Fruit fly (Drosophila melanogaster) whole organism: ENCODE data around the gene kibra.
A peak's percentile ranks its signal among the peaks of the same experiment; 100 is the strongest.

Experiments
- CG8478 ChIP-seq: fragments of >200 bp; optimal IDR thresholded peaks from 2 replicates; lab custom pipeline; 2018; ENCODE audit warnings: inconsistent platforms
- Dll ChIP-seq: fragments of >200 bp; optimal IDR thresholded peaks from 2 replicates; lab custom pipeline; 2017
- EcR ChIP-seq, 2 experiments: fragments of >200 bp; optimal IDR thresholded peaks; 2 replicates each; lab custom pipeline; 2017; ENCODE audit warnings: missing biosample characterization in 2 of 2, missing genetic modification characterization in 2 of 2, missing genetic modification reagents in 2 of 2
- pan ChIP-seq: fragments of >200 bp; optimal IDR thresholded peaks from 2 replicates; lab custom pipeline; 2017
- psq ChIP-seq: fragments of >200 bp; optimal IDR thresholded peaks from 2 replicates; lab custom pipeline; 2017
- usp ChIP-seq: fragments of >200 bp; optimal IDR thresholded peaks from 2 replicates; lab custom pipeline; 2017; ENCODE audit warnings: missing biosample characterization, missing genetic modification characterization, mixed read lengths

The kibra gene

dm6 chr3R:14729686-14730493 lies 5.8 kb upstream of the kibra start:
- TF ChIP-seq psq, result no peak
- no peak for TF ChIP-seq EcR (GFP tag; optimal IDR thresholded peaks at IDR 0.05; lab: Kevin White, UChicago)

- no peak for TF ChIP-seq pan (lab: Kevin White, UChicago)
- no peak for TF ChIP-seq CG8478 (lab: Kevin White, UChicago)
- no peak for TF ChIP-seq EcR (GFP tag; optimal IDR thresholded peaks at IDR 0.05; lab: Kevin White, UChicago)
- TF ChIP-seq usp (GFP tag; lab: Kevin White, UChicago), result no peak
- TF ChIP-seq Dll (lab: Kevin White, UChicago), result no peak
- TF ChIP-seq psq, result no peak
These were observed 4.9 kb upstream of the kibra start for dm6 chr3R:14728713-14729685.

DNA sequence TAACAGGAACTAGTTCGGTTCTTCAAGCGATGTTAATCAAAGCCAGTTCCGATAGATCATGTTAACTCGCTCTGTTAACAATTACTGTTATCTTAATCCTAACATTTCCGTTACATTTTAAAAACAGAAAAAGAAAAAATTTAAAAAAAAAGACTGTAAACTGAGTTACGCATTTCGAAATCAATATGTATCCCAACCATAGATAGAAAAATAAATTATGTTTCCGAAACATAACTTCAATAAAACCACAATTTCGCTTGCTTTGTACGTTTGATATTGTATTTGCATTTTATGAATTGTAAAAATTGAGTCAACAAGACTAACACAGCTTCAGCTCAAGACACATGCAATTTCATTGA lies 419 bp upstream of the kibra start:
- TF ChIP-seq Dll (lab: Kevin White, UChicago) (no peak), psq (no peak), usp (GFP tag; lab: Kevin White, UChicago) (no peak), CG8478 (lab: Kevin White, UChicago) (no peak), EcR (GFP tag; optimal IDR thresholded peaks at IDR 0.05; lab: Kevin White, UChicago) (no peak), pan (lab: Kevin White, UChicago) (no peak)

- TF ChIP-seq pan (lab: Kevin White, UChicago) (no peak), EcR (GFP tag; optimal IDR thresholded peaks at IDR 0.05; lab: Kevin White, UChicago) (no peak), Dll (lab: Kevin White, UChicago) (no peak), usp (GFP tag; lab: Kevin White, UChicago) (no peak), psq (no peak), CG8478 (lab: Kevin White, UChicago) (no peak)
These were observed 748 bp downstream of the kibra start for dm6 chr3R:14723355-14723670.

DNA sequence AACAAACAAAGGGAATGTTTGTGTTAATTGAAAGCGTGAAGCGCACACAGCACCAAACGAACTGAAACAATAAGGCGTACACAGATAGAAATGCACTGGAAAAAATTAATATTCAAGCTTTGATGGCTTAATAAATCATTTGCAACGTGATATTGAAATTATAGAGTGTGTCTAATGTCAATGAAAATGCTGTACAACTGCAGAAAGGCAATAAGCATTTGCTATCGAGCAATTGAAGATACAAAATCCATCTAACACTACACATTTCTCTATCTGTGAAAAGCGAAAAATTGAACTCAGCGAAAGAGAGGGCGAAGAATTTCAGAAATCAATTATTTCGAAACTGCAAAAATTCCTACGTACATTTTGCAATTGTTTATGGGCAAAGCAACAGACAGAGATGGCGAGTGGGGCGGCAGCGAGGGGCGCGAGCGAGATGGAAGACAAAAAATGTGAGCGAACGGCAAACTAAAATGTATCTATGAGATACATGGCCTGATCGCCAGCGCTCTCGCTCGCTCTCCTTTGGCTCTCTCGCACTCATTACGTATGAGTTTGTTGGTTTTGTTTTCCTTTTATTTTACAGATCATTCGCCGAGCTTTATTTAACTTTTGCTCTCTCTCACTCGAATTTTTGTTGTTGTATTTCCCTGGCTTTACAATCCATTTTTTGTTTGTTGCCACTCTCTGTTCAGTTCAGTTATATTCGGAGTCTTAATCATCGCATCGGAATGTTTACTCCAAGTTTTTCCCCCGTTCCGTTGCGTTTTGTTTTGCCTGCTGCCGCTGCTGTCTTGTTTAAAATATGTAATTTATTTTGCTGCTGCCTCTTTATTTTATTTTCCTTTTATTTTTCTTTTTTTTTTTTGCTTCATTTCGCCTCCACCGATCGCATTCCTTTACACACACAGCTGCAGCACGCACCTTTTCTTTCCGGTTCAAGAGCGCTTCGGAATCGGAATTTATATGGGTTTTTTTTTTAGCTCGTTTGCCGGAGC lies 1.8 kb downstream of the kibra start:
- TF ChIP-seq EcR (GFP tag; optimal IDR thresholded peaks at IDR 0.05; lab: Kevin White, UChicago) (no peak), usp (GFP tag; lab: Kevin White, UChicago) (no peak), Dll (lab: Kevin White, UChicago) (peak; percentile 72), CG8478 (lab: Kevin White, UChicago) (no peak), psq (no peak), pan (lab: Kevin White, UChicago) (no peak)

- TF ChIP-seq CG8478 (lab: Kevin White, UChicago) (no peak), EcR (GFP tag; optimal IDR thresholded peaks at IDR 0.05; lab: Kevin White, UChicago) (no peak), pan (lab: Kevin White, UChicago) (no peak), psq (no peak), Dll (lab: Kevin White, UChicago) (no peak), usp (GFP tag; lab: Kevin White, UChicago) (no peak)
These were observed 3.2 kb downstream of the kibra start for dm6 chr3R:14720885-14721284.

dm6 chr3R:14720130-14720529 lies 3.9 kb downstream of the kibra start:
- TF ChIP-seq CG8478 (lab: Kevin White, UChicago), result no peak
- TF ChIP-seq usp (GFP tag; lab: Kevin White, UChicago), result no peak
- TF ChIP-seq EcR (GFP tag; optimal IDR thresholded peaks at IDR 0.05; lab: Kevin White, UChicago), result no peak

dm6 chr3R:14719380-14719779 lies 4.7 kb downstream of the kibra start:
- TF ChIP-seq EcR (GFP tag; optimal IDR thresholded peaks at IDR 0.05; lab: Kevin White, UChicago) (no peak), pan (lab: Kevin White, UChicago) (no peak), psq (no peak), Dll (lab: Kevin White, UChicago) (no peak), usp (GFP tag; lab: Kevin White, UChicago) (no peak), CG8478 (lab: Kevin White, UChicago) (no peak)

- no peak for TF ChIP-seq CG8478 (lab: Kevin White, UChicago)
- TF ChIP-seq usp (GFP tag; lab: Kevin White, UChicago), result no peak
- TF ChIP-seq psq, result no peak
- TF ChIP-seq Dll (lab: Kevin White, UChicago), result no peak
These were observed 6.4 kb downstream of the kibra start for dm6 chr3R:14717712-14718097.

DNA sequence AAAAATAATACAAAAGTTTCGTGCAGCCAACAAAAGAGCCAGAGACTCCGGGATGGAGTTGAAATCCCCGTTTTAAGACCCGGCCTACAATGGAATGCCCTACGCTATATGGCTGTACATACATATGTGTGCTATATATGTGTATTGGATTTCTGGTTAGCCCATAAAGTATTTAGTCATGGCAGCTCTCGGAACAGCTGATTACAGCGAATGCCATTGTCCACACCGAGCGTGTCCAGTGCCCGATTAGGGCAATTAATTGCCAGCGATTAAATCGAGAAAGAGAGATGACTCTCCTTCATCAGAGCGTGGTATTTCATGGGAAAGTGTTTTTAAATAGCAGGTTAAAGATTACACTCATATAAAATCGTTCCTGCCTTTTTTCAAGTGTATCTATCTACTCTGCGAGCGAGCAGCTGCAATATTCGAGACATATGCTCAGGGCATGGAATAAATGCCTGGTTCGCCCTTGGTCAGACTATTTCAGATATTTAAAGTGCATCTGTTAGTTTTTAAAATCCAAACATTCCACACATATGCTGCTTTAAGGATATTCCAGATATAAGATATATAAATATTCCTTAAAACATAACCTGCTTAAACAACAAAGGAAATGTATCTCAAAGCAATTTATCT lies 6.9 kb downstream of the kibra start:
- TF ChIP-seq pan (lab: Kevin White, UChicago), result no peak
- TF ChIP-seq usp (GFP tag; lab: Kevin White, UChicago), result no peak
- no peak for TF ChIP-seq EcR (GFP tag; optimal IDR thresholded peaks at IDR 0.05; lab: Kevin White, UChicago)
- no peak for TF ChIP-seq Dll (lab: Kevin White, UChicago)
- TF ChIP-seq CG8478 (lab: Kevin White, UChicago), result no peak
- TF ChIP-seq psq, result no peak
